Worm (Caenorhabditis elegans): Measurements from ENCODE around the gene srt-35.

DNA sequence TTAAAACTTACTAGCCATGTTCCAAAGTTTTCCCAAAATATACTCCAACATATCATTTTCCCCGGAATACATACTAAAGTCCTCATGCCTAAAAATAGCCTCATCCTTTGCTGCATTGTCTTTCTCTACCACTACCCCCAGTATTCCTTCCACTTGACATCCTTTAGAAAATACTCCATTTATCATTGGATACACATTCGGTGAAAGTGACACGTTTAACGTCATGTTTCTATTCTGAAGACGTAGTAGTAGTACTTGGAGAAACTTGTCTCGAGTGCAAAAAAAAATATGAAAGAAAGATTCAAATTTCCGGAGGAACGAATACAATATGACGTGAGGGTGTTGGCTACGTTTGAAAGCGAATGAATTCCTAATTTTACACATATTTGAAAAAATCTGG is 47.5 kb downstream of the srt-35 start:
- TF ChIP-seq unc-42 (tag; optimal IDR thresholded peaks at IDR 0.05) (no peak), ama-1 (optimal IDR thresholded peaks at IDR 0.05) (no peak), pha-4 (tag; optimal IDR thresholded peaks at IDR 0.05) (no peak), lin-11 (tag; optimal IDR thresholded peaks at IDR 0.05) (no peak), nhr-11 (tag; optimal IDR thresholded peaks at IDR 0.05) (no peak), nhr-232 (tag; optimal IDR thresholded peaks at IDR 0.05) (no peak), ceh-19 (GFP tag; optimal IDR thresholded peaks at IDR 0.05) (no peak), fkh-6 (tag; optimal IDR thresholded peaks at IDR 0.05) (no peak)

Measured in whole organism, late embryonic.